Fruit fly (Drosophila melanogaster) whole organism, embryonic: Measurements from ENCODE around the gene CG11905.

ENCODE experiments used
- Asciz ChIP-seq: fragments of 200-800 bp; sonication (Bioruptor generic); optimal IDR thresholded peaks from 2 replicates; lab custom pipeline; 2017; ENCODE audit warnings: missing biosample characterization, mild to moderate bottlenecking, missing genetic modification characterization, missing genetic modification reagents
- Atf6 ChIP-seq: fragments of 200-800 bp; sonication (Bioruptor generic); IDR thresholded peaks from 2 replicates; pipeline ENCODE4 v1.3.6; 2022; ENCODE audit warnings: missing biosample characterization, missing genetic modification characterization
- Blimp-1 ChIP-seq: fragments of 200-800 bp; sonication (Bioruptor generic); optimal IDR thresholded peaks from 3 replicates; lab custom pipeline; 2018; ENCODE audit warnings: missing biosample characterization, missing genetic modification characterization, mild to moderate bottlenecking, moderate library complexity, missing genetic modification reagents
- CG13424 ChIP-seq: fragments of 200-800 bp; sonication (Bioruptor generic); optimal IDR thresholded peaks from 2 replicates; lab custom pipeline; 2019; ENCODE audit warnings: missing biosample characterization, mild to moderate bottlenecking, missing genetic modification characterization, moderate library complexity
- CG14441 ChIP-seq: fragments of 200-800 bp; sonication (Bioruptor generic); IDR thresholded peaks from 2 replicates; pipeline ENCODE4 v1.3.6; 2022; ENCODE audit warnings: missing biosample characterization, missing genetic modification characterization
- CG14710 ChIP-seq: fragments of 200-800 bp; sonication (Bioruptor generic); optimal IDR thresholded peaks from 3 replicates; lab custom pipeline; 2019; ENCODE audit warnings: missing biosample characterization, mild to moderate bottlenecking, missing genetic modification characterization, moderate library complexity
- CG15269 ChIP-seq: fragments of 200-800 bp; sonication (Bioruptor generic); optimal IDR thresholded peaks from 2 replicates; lab custom pipeline; 2018; ENCODE audit warnings: missing biosample characterization, mild to moderate bottlenecking, missing genetic modification characterization, moderate library complexity
- CG16779 ChIP-seq: fragments of 200-800 bp; sonication (Bioruptor generic); IDR thresholded peaks from 2 replicates; pipeline ENCODE4 v1.3.6; 2022; ENCODE audit warnings: missing biosample characterization, missing genetic modification characterization
- CG16813 ChIP-seq: fragments of 200-800 bp; sonication (Bioruptor generic); IDR thresholded peaks from 3 replicates; pipeline ENCODE4 v1.3.6; 2022; ENCODE audit warnings: missing biosample characterization, missing genetic modification characterization; ENCODE audit not compliant: partially characterized antibody
- CG17359 ChIP-seq: fragments of 200-800 bp; sonication (Bioruptor generic); optimal IDR thresholded peaks from 3 replicates; lab custom pipeline; 2018; ENCODE audit warnings: missing biosample characterization, mild to moderate bottlenecking, missing genetic modification characterization, moderate library complexity
- CG18262 ChIP-seq: fragments of 200-800 bp; optimal IDR thresholded peaks from 3 replicates; lab custom pipeline; 2019; ENCODE audit warnings: missing biosample characterization, mild to moderate bottlenecking, missing genetic modification characterization, moderate library complexity
- CG2712 ChIP-seq: fragments of 200-800 bp; optimal IDR thresholded peaks from 3 replicates; lab custom pipeline; 2019; ENCODE audit warnings: missing biosample characterization, mild to moderate bottlenecking, missing genetic modification characterization, moderate library complexity
- CG2889 ChIP-seq: fragments of 200-800 bp; sonication (Bioruptor generic); IDR thresholded peaks from 3 replicates; pipeline ENCODE4 v1.3.6; 2022; ENCODE audit warnings: missing biosample characterization, missing genetic modification characterization
- CG30020 ChIP-seq: fragments of 200-800 bp; optimal IDR thresholded peaks from 2 replicates; lab custom pipeline; 2019; ENCODE audit warnings: missing biosample characterization, mild to moderate bottlenecking, missing genetic modification characterization, moderate library complexity
- CG34376 ChIP-seq: fragments of 200-800 bp; sonication (Bioruptor generic); optimal IDR thresholded peaks from 2 replicates; lab custom pipeline; 2018; ENCODE audit warnings: missing biosample characterization, mild to moderate bottlenecking, missing genetic modification characterization
- CG42726 ChIP-seq: fragments of 200-800 bp; sonication (Bioruptor generic); IDR thresholded peaks from 2 replicates; pipeline ENCODE4 v1.3.6; 2022; ENCODE audit warnings: missing biosample characterization, missing genetic modification characterization; ENCODE audit not compliant: partially characterized antibody
- CG4617 ChIP-seq: fragments of 200-800 bp; sonication (Bioruptor generic); optimal IDR thresholded peaks from 3 replicates; lab custom pipeline; 2016; ENCODE audit warnings: missing biosample characterization, missing genetic modification characterization, borderline replicate concordance
- CG4707 ChIP-seq: fragments of 200-800 bp; sonication (Bioruptor generic); optimal IDR thresholded peaks from 2 replicates; lab custom pipeline; 2018; ENCODE audit warnings: missing biosample characterization, mild to moderate bottlenecking, missing genetic modification characterization, moderate library complexity
- CG5245 ChIP-seq: fragments of 200-800 bp; sonication (Bioruptor generic); optimal IDR thresholded peaks from 3 replicates; lab custom pipeline; 2016; ENCODE audit warnings: missing biosample characterization, missing genetic modification characterization
- CG6272 ChIP-seq: fragments of 200-800 bp; sonication (Bioruptor generic); IDR thresholded peaks from 2 replicates; pipeline ENCODE4 v1.3.6; 2022; ENCODE audit warnings: missing biosample characterization, missing genetic modification characterization
- CG8359 ChIP-seq: fragments of 200-800 bp; sonication (Bioruptor generic); optimal IDR thresholded peaks from 2 replicates; lab custom pipeline; 2017; ENCODE audit warnings: missing biosample characterization, mild to moderate bottlenecking, missing genetic modification characterization, borderline replicate concordance
- CG9932 ChIP-seq: fragments of 200-800 bp; sonication (Bioruptor generic); IDR thresholded peaks from 2 replicates; pipeline ENCODE4 v1.3.6; 2022; ENCODE audit warnings: missing biosample characterization, missing genetic modification characterization
- D19A ChIP-seq: fragments of 200-800 bp; optimal IDR thresholded peaks from 3 replicates; lab custom pipeline; 2019; ENCODE audit warnings: missing biosample characterization, mild to moderate bottlenecking, missing genetic modification characterization, moderate library complexity
- Dref ChIP-seq: fragments of 200-800 bp; sonication (Bioruptor generic); IDR thresholded peaks from 2 replicates; pipeline ENCODE4 v1.3.6; 2022; ENCODE audit warnings: missing biosample characterization, missing genetic modification characterization
- ERR ChIP-seq: fragments of 200-800 bp; sonication (Bioruptor generic); optimal IDR thresholded peaks from 2 replicates; lab custom pipeline; 2016; ENCODE audit warnings: missing biosample characterization, missing genetic modification characterization
- Jarid2 ChIP-seq: fragments of 200-800 bp; sonication (Bioruptor generic); optimal IDR thresholded peaks from 3 replicates; lab custom pipeline; 2017; ENCODE audit warnings: mild to moderate bottlenecking, missing biosample characterization, missing genetic modification reagents, missing genetic modification characterization
- PHDP ChIP-seq: fragments of 200-800 bp; sonication (Bioruptor generic); optimal IDR thresholded peaks from 3 replicates; lab custom pipeline; 2018; ENCODE audit warnings: missing biosample characterization, mild to moderate bottlenecking, missing genetic modification characterization, moderate library complexity
- Ravus ChIP-seq: fragments of 200-800 bp; sonication (Bioruptor generic); IDR thresholded peaks from 2 replicates; pipeline ENCODE4 v1.3.6; 2022; ENCODE audit warnings: missing biosample characterization, missing genetic modification characterization
- Six4 ChIP-seq: fragments of 200-800 bp; sonication (Bioruptor generic); optimal IDR thresholded peaks from 2 replicates; lab custom pipeline; 2016; ENCODE audit warnings: missing biosample characterization, missing genetic modification characterization
- Sox100B ChIP-seq: fragments of 200-800 bp; sonication (Bioruptor generic); optimal IDR thresholded peaks from 3 replicates; lab custom pipeline; 2018; ENCODE audit warnings: missing biosample characterization, mild to moderate bottlenecking, missing genetic modification characterization
- Spps ChIP-seq: fragments of 200-800 bp; sonication (Bioruptor generic); optimal IDR thresholded peaks from 2 replicates; lab custom pipeline; 2018; ENCODE audit warnings: missing biosample characterization, mild to moderate bottlenecking, missing genetic modification characterization
- cas ChIP-seq: fragments of 200-800 bp; sonication (Bioruptor generic); IDR thresholded peaks from 2 replicates; pipeline ENCODE4 v1.3.6; 2022; ENCODE audit warnings: missing biosample characterization, missing genetic modification characterization
- cg ChIP-seq: fragments of 200-800 bp; sonication (Bioruptor generic); optimal IDR thresholded peaks from 3 replicates; lab custom pipeline; 2019; ENCODE audit warnings: missing biosample characterization, mild to moderate bottlenecking, missing genetic modification characterization, moderate library complexity
- chinmo ChIP-seq: fragments of 200-800 bp; sonication (Bioruptor generic); IDR thresholded peaks from 4 replicates; pipeline ENCODE4 v1.3.6; 2022; ENCODE audit warnings: missing biosample characterization, missing genetic modification characterization; ENCODE audit not compliant: partially characterized antibody
- ems ChIP-seq: fragments of 200-800 bp; sonication (Bioruptor generic); optimal IDR thresholded peaks from 3 replicates; lab custom pipeline; 2016; ENCODE audit warnings: missing biosample characterization, missing genetic modification characterization
- exex ChIP-seq: fragments of 200-800 bp; sonication (Bioruptor generic); optimal IDR thresholded peaks from 4 replicates; lab custom pipeline; 2018; ENCODE audit warnings: missing biosample characterization, mild to moderate bottlenecking, missing genetic modification characterization, moderate library complexity
- grau ChIP-seq: fragments of 200-800 bp; optimal IDR thresholded peaks from 3 replicates; lab custom pipeline; 2019; ENCODE audit warnings: missing biosample characterization, mild to moderate bottlenecking, missing genetic modification characterization, moderate library complexity
- kay ChIP-seq: fragments of 200-800 bp; sonication (Bioruptor generic); optimal IDR thresholded peaks from 2 replicates; lab custom pipeline; 2016; ENCODE audit warnings: missing biosample characterization, missing genetic modification characterization
- lov ChIP-seq, 2 experiments: fragments of 200-800 bp in 1 of 2; fragments of >200 bp in 1 of 2; sonication (Bioruptor generic) in 1 of 2; IDR thresholded peaks in 1 of 2; optimal IDR thresholded peaks in 1 of 2; 2 replicates in 1 of 2; 3 replicates in 1 of 2; pipeline versions ENCODE4 v1.3.6 to Lab custom; 2017 to 2022; ENCODE audit warnings: missing biosample characterization in 1 of 2, missing genetic modification characterization in 1 of 2
- rib ChIP-seq: fragments of 200-800 bp; sonication (Bioruptor generic); IDR thresholded peaks from 2 replicates; pipeline ENCODE4 v1.3.6; 2022; ENCODE audit warnings: missing biosample characterization, missing genetic modification characterization
- ro ChIP-seq: fragments of 200-800 bp; sonication (Bioruptor generic); IDR thresholded peaks from 2 replicates; pipeline ENCODE4 v1.3.6; 2022; ENCODE audit warnings: missing biosample characterization, missing genetic modification characterization
- slp2 ChIP-seq: fragments of 200-800 bp; sonication (Bioruptor generic); optimal IDR thresholded peaks from 2 replicates; lab custom pipeline; 2016; ENCODE audit warnings: missing biosample characterization, missing genetic modification characterization
- trem ChIP-seq: fragments of 200-800 bp; optimal IDR thresholded peaks from 3 replicates; lab custom pipeline; 2019; ENCODE audit warnings: missing biosample characterization, mild to moderate bottlenecking, missing genetic modification characterization, moderate library complexity
- vvl ChIP-seq: fragments of 200-800 bp; sonication (Bioruptor generic); IDR thresholded peaks from 2 replicates; pipeline ENCODE4 v1.3.6; 2022; ENCODE audit warnings: missing biosample characterization, missing genetic modification characterization
- wek ChIP-seq: fragments of 200-800 bp; sonication (Bioruptor generic); optimal IDR thresholded peaks from 3 replicates; lab custom pipeline; 2018; ENCODE audit warnings: missing biosample characterization, mild to moderate bottlenecking, missing genetic modification characterization, moderate library complexity
- z ChIP-seq: fragments of 200-800 bp; sonication (Bioruptor generic); IDR thresholded peaks from 3 replicates; pipeline ENCODE4 v1.3.6; 2022; ENCODE audit warnings: missing biosample characterization, missing genetic modification characterization

The CG11905 gene

dm6 chr3L:16917409-16918173 is 17.7 kb downstream of the CG11905 start (continued):
- TF ChIP-seq Ravus, result no peak
- TF ChIP-seq cas (GFP tag; lab: Robert Waterston, UW), result no peak
- peak; percentile 17 for TF ChIP-seq PHDP (tag; lab: Kevin White, UChicago)
- peak; percentile 42 for TF ChIP-seq Blimp-1 (GFP tag; lab: Kevin White, UChicago)
- TF ChIP-seq CG17359 (tag; lab: Kevin White, UChicago), result peak; percentile 25
- TF ChIP-seq CG18262 (tag; lab: Kevin White, UChicago), result peak; percentile 13
- TF ChIP-seq CG16779, result no peak
- peak; percentile 17 for TF ChIP-seq CG15269 (tag; lab: Kevin White, UChicago)

- TF ChIP-seq ems, result no peak
- 0 out of 2 replicates have a peak, but pooled peaks have one; percentile 12 for TF ChIP-seq CG42726 (GFP tag; lab: Robert Waterston, UW)
- no peak for TF ChIP-seq rib (GFP tag; lab: Robert Waterston, UW)
- TF ChIP-seq ro (GFP tag; lab: Robert Waterston, UW), result no peak
- peak; percentile 53 for TF ChIP-seq CG2712 (tag; lab: Kevin White, UChicago)
- TF ChIP-seq kay, result no peak
- no peak for TF ChIP-seq cg
- TF ChIP-seq lov (optimal IDR thresholded peaks at IDR 0.05; lab: Kevin White, UChicago), result no peak
- no peak for TF ChIP-seq lov (GFP tag; IDR thresholded peaks at IDR 0.05; lab: Robert Waterston, UW)
- TF ChIP-seq CG4707 (GFP tag; lab: Kevin White, UChicago), result no peak
- no peak for TF ChIP-seq Dref
- TF ChIP-seq CG14441 (GFP tag; lab: Robert Waterston, UW), result no peak
- peak; percentile 1 for TF ChIP-seq D19A (tag; lab: Kevin White, UChicago)
- TF ChIP-seq trem (tag; lab: Kevin White, UChicago), result peak; percentile 22
- TF ChIP-seq CG13424, result no peak
- TF ChIP-seq exex (tag; lab: Kevin White, UChicago), result no peak
- no peak for TF ChIP-seq wek (GFP tag; lab: Kevin White, UChicago)
- no peak for TF ChIP-seq CG4617 (GFP tag; lab: Kevin White, UChicago)
- TF ChIP-seq CG6272, result no peak
- no peak for TF ChIP-seq CG30020
- peak; percentile 70 for TF ChIP-seq Jarid2 (GFP tag; lab: Kevin White, UChicago)
- TF ChIP-seq Asciz (GFP tag; lab: Kevin White, UChicago), result peak; percentile 64
- TF ChIP-seq CG16813 (GFP tag; lab: Robert Waterston, UW), result no peak
- peak; percentile 47; the same call in 1 of the 2 replicates for TF ChIP-seq vvl (GFP tag; lab: Robert Waterston, UW)
- peak; percentile 59; the same call in 1 of the 4 replicates for TF ChIP-seq chinmo (GFP tag; lab: Robert Waterston, UW)
- TF ChIP-seq grau (tag; lab: Kevin White, UChicago), result peak; percentile 15
- no peak for TF ChIP-seq slp2 (GFP tag; lab: Kevin White, UChicago)
- no peak for TF ChIP-seq Six4
- TF ChIP-seq CG8359 (GFP tag; lab: Kevin White, UChicago), result no peak
- TF ChIP-seq Atf6 (GFP tag; lab: Robert Waterston, UW), result no peak
- TF ChIP-seq Spps (tag; lab: Kevin White, UChicago), result no peak
- peak; percentile 96 for TF ChIP-seq z
- peak; percentile 54 for TF ChIP-seq Sox100B
- TF ChIP-seq CG9932 (GFP tag; lab: Robert Waterston, UW), result no peak
- TF ChIP-seq CG2889 (GFP tag; lab: Robert Waterston, UW), result no peak
- no peak for TF ChIP-seq ERR (GFP tag; lab: Kevin White, UChicago)
- TF ChIP-seq CG14710, result peak; percentile 22
- TF ChIP-seq CG34376 (GFP tag; lab: Kevin White, UChicago), result no peak
- TF ChIP-seq CG5245, result peak; percentile 2
Observed at dm6 chr3L:16915766-16916476, 19.4 kb downstream of the CG11905 start.
